Fruit fly (Drosophila melanogaster) whole organism, wandering third instar larva: ENCODE measurements around the gene Pdi.

Experiments used
- Abd-B ChIP-seq: fragments of >200 bp; optimal IDR thresholded peaks from 2 replicates; lab custom pipeline; 2017; ENCODE audit warnings: missing biosample characterization, missing genetic modification characterization
- CG32264 ChIP-seq: fragments of 200-800 bp; sonication (Bioruptor generic); optimal IDR thresholded peaks from 2 replicates; lab custom pipeline; 2016; ENCODE audit warnings: missing biosample characterization, missing genetic modification characterization
- Dfd ChIP-seq: fragments of >200 bp; optimal IDR thresholded peaks from 2 replicates; lab custom pipeline; 2017; ENCODE audit warnings: missing biosample characterization, missing genetic modification characterization
- Dif ChIP-seq: fragments of 200-275, 200-300 bp; sonication (Bioruptor generic); optimal IDR thresholded peaks from 2 replicates; lab custom pipeline; 2018; ENCODE audit warnings: missing biosample characterization, missing genetic modification characterization; ENCODE audit not compliant: partially characterized antibody
- HLH106 ChIP-seq: fragments of 200-800 bp; optimal IDR thresholded peaks from 3 replicates; lab custom pipeline; 2019; ENCODE audit warnings: missing biosample characterization, mild to moderate bottlenecking, missing genetic modification characterization, moderate library complexity
- Jra ChIP-seq: sonication (Bioruptor generic); optimal IDR thresholded peaks from 2 replicates; lab custom pipeline; 2016; ENCODE audit warnings: missing biosample characterization, missing genetic modification characterization
- brk ChIP-seq: fragments of 200-800 bp; sonication (Bioruptor generic); optimal IDR thresholded peaks from 2 replicates; lab custom pipeline; 2016; ENCODE audit warnings: missing biosample characterization, mild to moderate bottlenecking, missing genetic modification characterization
- h ChIP-seq: fragments of 200-800 bp; sonication (Bioruptor generic); optimal IDR thresholded peaks from 3 replicates; lab custom pipeline; 2016; ENCODE audit warnings: missing biosample characterization, mild to moderate bottlenecking, missing genetic modification characterization
- pan ChIP-seq: fragments of >200 bp; optimal IDR thresholded peaks from 2 replicates; lab custom pipeline; 2017
- psq ChIP-seq: fragments of 200-800 bp; sonication (Bioruptor generic); optimal IDR thresholded peaks from 3 replicates; lab custom pipeline; 2017; ENCODE audit warnings: missing biosample characterization, mild to moderate bottlenecking, missing genetic modification characterization, moderate library complexity
- sage ChIP-seq: fragments of 200-800 bp; sonication (Bioruptor generic); optimal IDR thresholded peaks from 2 replicates; lab custom pipeline; 2016; ENCODE audit warnings: missing biosample characterization, mild to moderate bottlenecking, missing genetic modification characterization
- tai ChIP-seq: sonication (Bioruptor generic); optimal IDR thresholded peaks from 2 replicates; lab custom pipeline; 2016; ENCODE audit warnings: missing biosample characterization, missing genetic modification characterization
- usp ChIP-seq: fragments of >200 bp; optimal IDR thresholded peaks from 2 replicates; lab custom pipeline; 2017; ENCODE audit warnings: missing biosample characterization, missing genetic modification characterization

- TF ChIP-seq Abd-B (no peak), Jra (peak; percentile 21), Dfd (GFP tag; lab: Kevin White, UChicago) (no peak), usp (GFP tag; lab: Kevin White, UChicago) (no peak), CG32264 (GFP tag; lab: Kevin White, UChicago) (no peak), psq (peak; percentile 95), pan (no peak), tai (GFP tag; lab: Kevin White, UChicago) (no peak), h (GFP tag; lab: Kevin White, UChicago) (peak; percentile 57), HLH106 (peak; percentile 53), brk (GFP tag; lab: Kevin White, UChicago) (peak; percentile 52), Dif (GFP tag; lab: Kevin White, UChicago) (peak; percentile 37), sage (no peak)
Observed at dm6 chr3L:15103988-15104848, 38.4 kb downstream of the Pdi start.
